Fruit fly (Drosophila melanogaster): Measurements from ENCODE around the gene Doc1.

The Doc1 gene

dm6 chr3L:9028057-9028456, 13.1 kb upstream of the Doc1 start:
- no peak for TF ChIP-seq CG10348 (GFP tag; IDR thresholded peaks at IDR 0.05)
- TF ChIP-seq fd96Ca (GFP tag; IDR thresholded peaks at IDR 0.05): no peak
- TF ChIP-seq gl (tag; optimal IDR thresholded peaks at IDR 0.05): no peak
- no peak for TF ChIP-seq CG32121 (GFP tag; IDR thresholded peaks at IDR 0.05)
- TF ChIP-seq Pif1A (GFP tag; optimal IDR thresholded peaks at IDR 0.05): no peak
- no peak for TF ChIP-seq CG8301 (tag; optimal IDR thresholded peaks at IDR 0.05)
- TF ChIP-seq CG12605 (GFP tag; IDR thresholded peaks at IDR 0.05): no peak
- TF ChIP-seq EcR (GFP tag; optimal IDR thresholded peaks at IDR 0.05): no peak
- no peak for TF ChIP-seq CG17806 (tag; optimal IDR thresholded peaks at IDR 0.05)
- TF ChIP-seq D1 (tag; optimal IDR thresholded peaks at IDR 0.05): no peak
- no peak for TF ChIP-seq CG14655 (GFP tag; optimal IDR thresholded peaks at IDR 0.05)
- TF ChIP-seq Ets98B (GFP tag; IDR thresholded peaks at IDR 0.05): no peak
- no peak for TF ChIP-seq CG15710 (tag; optimal IDR thresholded peaks at IDR 0.05)
- no peak for TF ChIP-seq rn (GFP tag; IDR thresholded peaks at IDR 0.05)
- TF ChIP-seq CG13204 (GFP tag; optimal IDR thresholded peaks at IDR 0.05): no peak
- no peak for TF ChIP-seq CG8159 (tag; optimal IDR thresholded peaks at IDR 0.05)
- TF ChIP-seq Pif1B (GFP tag; optimal IDR thresholded peaks at IDR 0.05): no peak
- TF ChIP-seq Snoo (tag; optimal IDR thresholded peaks at IDR 0.05): no peak

dm6 chr3L:9029183-9029789, 11.9 kb upstream of the Doc1 start:
- no peak for TF ChIP-seq Ets98B (GFP tag; IDR thresholded peaks at IDR 0.05)

dm6 chr3L:9032871-9033270, 8.3 kb upstream of the Doc1 start:
- TF ChIP-seq CG10348 (GFP tag; IDR thresholded peaks at IDR 0.05) (no peak), gl (tag; optimal IDR thresholded peaks at IDR 0.05) (no peak), CG9948 (tag; optimal IDR thresholded peaks at IDR 0.05) (peak; percentile 22), CG32121 (GFP tag; IDR thresholded peaks at IDR 0.05) (no peak), CG17806 (tag; optimal IDR thresholded peaks at IDR 0.05) (peak; percentile 8), CG15710 (tag; optimal IDR thresholded peaks at IDR 0.05) (peak; percentile 8), CG14655 (GFP tag; optimal IDR thresholded peaks at IDR 0.05) (peak; percentile 0), CG8159 (tag; optimal IDR thresholded peaks at IDR 0.05) (peak; percentile 34)

- TF ChIP-seq CG10348 (GFP tag; IDR thresholded peaks at IDR 0.05) (no peak), CG12605 (GFP tag; IDR thresholded peaks at IDR 0.05) (no peak), fd96Ca (GFP tag; IDR thresholded peaks at IDR 0.05) (no peak), Pif1B (GFP tag; optimal IDR thresholded peaks at IDR 0.05) (peak; percentile 28), D1 (tag; optimal IDR thresholded peaks at IDR 0.05) (no peak), CG13204 (GFP tag; optimal IDR thresholded peaks at IDR 0.05) (no peak), Ets98B (GFP tag; IDR thresholded peaks at IDR 0.05) (no peak), Pif1A (GFP tag; optimal IDR thresholded peaks at IDR 0.05) (no peak), CG34367 (tag; optimal IDR thresholded peaks at IDR 0.05) (peak; percentile 20), Snoo (tag; optimal IDR thresholded peaks at IDR 0.05) (peak; percentile 60), CG15710 (tag; optimal IDR thresholded peaks at IDR 0.05) (peak; percentile 52), CG17806 (tag; optimal IDR thresholded peaks at IDR 0.05) (peak; percentile 20), CG32121 (GFP tag; IDR thresholded peaks at IDR 0.05) (no peak), CG9948 (tag; optimal IDR thresholded peaks at IDR 0.05) (peak; percentile 54), gl (tag; optimal IDR thresholded peaks at IDR 0.05) (no peak), CG14655 (GFP tag; optimal IDR thresholded peaks at IDR 0.05) (peak; percentile 39), rn (GFP tag; IDR thresholded peaks at IDR 0.05) (no peak), CG8301 (tag; optimal IDR thresholded peaks at IDR 0.05) (no peak), CG8159 (tag; optimal IDR thresholded peaks at IDR 0.05) (peak; percentile 68), EcR (GFP tag; optimal IDR thresholded peaks at IDR 0.05) (no peak), CG4496 (GFP tag; IDR thresholded peaks at IDR 0.05) (no peak)
These were observed 7.6 kb upstream of the Doc1 start for dm6 chr3L:9033537-9033936.

- TF ChIP-seq Snoo (tag; optimal IDR thresholded peaks at IDR 0.05): peak; percentile 50
- TF ChIP-seq CG8301 (tag; optimal IDR thresholded peaks at IDR 0.05): peak; percentile 61
- peak; percentile 21 for TF ChIP-seq Pif1A (GFP tag; optimal IDR thresholded peaks at IDR 0.05)
- no peak for TF ChIP-seq Ets98B (GFP tag; IDR thresholded peaks at IDR 0.05)
- TF ChIP-seq CG9948 (tag; optimal IDR thresholded peaks at IDR 0.05): peak; percentile 74
- peak; percentile 84 for TF ChIP-seq CG8159 (tag; optimal IDR thresholded peaks at IDR 0.05)
- no peak for TF ChIP-seq rn (GFP tag; IDR thresholded peaks at IDR 0.05)
- peak; percentile 20 for TF ChIP-seq D1 (tag; optimal IDR thresholded peaks at IDR 0.05)
- TF ChIP-seq CG32121 (GFP tag; IDR thresholded peaks at IDR 0.05): no peak
- TF ChIP-seq CG17806 (tag; optimal IDR thresholded peaks at IDR 0.05): peak; percentile 79
- TF ChIP-seq gl (tag; optimal IDR thresholded peaks at IDR 0.05): peak; percentile 61
- peak; percentile 59 for TF ChIP-seq CG14655 (GFP tag; optimal IDR thresholded peaks at IDR 0.05)
- 0 out of 3 replicates have a peak, but pooled peaks have one; percentile 28 for TF ChIP-seq CG4496 (GFP tag; IDR thresholded peaks at IDR 0.05)
- peak; percentile 15 for TF ChIP-seq Pif1B (GFP tag; optimal IDR thresholded peaks at IDR 0.05)
- peak; percentile 32 for TF ChIP-seq CG15710 (tag; optimal IDR thresholded peaks at IDR 0.05)
- no peak; the same call in 1 of the 2 replicates for TF ChIP-seq CG12605 (GFP tag; IDR thresholded peaks at IDR 0.05)
- TF ChIP-seq CG13204 (GFP tag; optimal IDR thresholded peaks at IDR 0.05): no peak
- TF ChIP-seq CG34367 (tag; optimal IDR thresholded peaks at IDR 0.05): no peak
- no peak for TF ChIP-seq fd96Ca (GFP tag; IDR thresholded peaks at IDR 0.05)
- no peak for TF ChIP-seq CG10348 (GFP tag; IDR thresholded peaks at IDR 0.05)
- TF ChIP-seq EcR (GFP tag; optimal IDR thresholded peaks at IDR 0.05): no peak
These were observed 7.1 kb upstream of the Doc1 start for dm6 chr3L:9033999-9034626.

dm6 chr3L:9037608-9038007, 3.6 kb upstream of the Doc1 start:
- TF ChIP-seq CG32121 (GFP tag; IDR thresholded peaks at IDR 0.05) (no peak), CG8159 (tag; optimal IDR thresholded peaks at IDR 0.05) (no peak), CG12605 (GFP tag; IDR thresholded peaks at IDR 0.05) (no peak), CG14655 (GFP tag; optimal IDR thresholded peaks at IDR 0.05) (no peak), CG10348 (GFP tag; IDR thresholded peaks at IDR 0.05) (no peak), CG8301 (tag; optimal IDR thresholded peaks at IDR 0.05) (no peak), Ets98B (GFP tag; IDR thresholded peaks at IDR 0.05) (no peak), CG34367 (tag; optimal IDR thresholded peaks at IDR 0.05) (no peak), CG4496 (GFP tag; IDR thresholded peaks at IDR 0.05) (no peak), fd96Ca (GFP tag; IDR thresholded peaks at IDR 0.05) (no peak), EcR (GFP tag; optimal IDR thresholded peaks at IDR 0.05) (no peak)

Data from whole organism, pupa.